Worm (Caenorhabditis elegans): ENCODE data around the gene rap-3.

- TF ChIP-seq dao-5 (tag; optimal IDR thresholded peaks at IDR 0.05) (no peak), him-1 (tag; optimal IDR thresholded peaks at IDR 0.05) (no peak), W03F9.2 (tag; optimal IDR thresholded peaks at IDR 0.05) (no peak)
These were observed 2.3 kb upstream of the rap-3 start for ce11 chrIV:11174772-11175171.

All from whole organism, L4/young adult.